Fruit fly (Drosophila melanogaster) whole organism, embryonic: ENCODE results near the gene witty.

ENCODE experiments used
- Aef1 ChIP-seq: fragments of 200-800 bp; sonication (Bioruptor generic); IDR thresholded peaks from 3 replicates; pipeline ENCODE4 v1.3.6; 2022; ENCODE audit warnings: missing biosample characterization, missing genetic modification characterization
- Atf-2 ChIP-seq: fragments of 200-800 bp; sonication (Bioruptor generic); optimal IDR thresholded peaks from 2 replicates; lab custom pipeline; 2016; ENCODE audit warnings: missing biosample characterization, missing genetic modification characterization
- CG1024 ChIP-seq: fragments of 200-800 bp; sonication (Bioruptor generic); IDR thresholded peaks from 2 replicates; pipeline ENCODE4 v1.3.6; 2022; ENCODE audit warnings: missing biosample characterization, missing genetic modification characterization
- CG10274 ChIP-seq: fragments of 200-800 bp; sonication (Bioruptor generic); optimal IDR thresholded peaks from 3 replicates; lab custom pipeline; 2017; ENCODE audit warnings: missing biosample characterization, mild to moderate bottlenecking, missing genetic modification characterization
- CG10543 ChIP-seq: fragments of 200-800 bp; sonication (Bioruptor generic); optimal IDR thresholded peaks from 3 replicates; lab custom pipeline; 2017; ENCODE audit warnings: missing biosample characterization, mild to moderate bottlenecking, missing genetic modification characterization, moderate library complexity
- CG10654 ChIP-seq: fragments of 200-800 bp; sonication (Bioruptor generic); optimal IDR thresholded peaks from 2 replicates; lab custom pipeline; 2016; ENCODE audit warnings: missing biosample characterization, missing genetic modification characterization
- CG10959 ChIP-seq: fragments of 200-800 bp; sonication (Bioruptor generic); IDR thresholded peaks from 2 replicates; pipeline ENCODE4 v1.3.6; 2022; ENCODE audit warnings: missing biosample characterization, missing genetic modification characterization
- CG11247 ChIP-seq: fragments of 200-800 bp; sonication (Bioruptor generic); IDR thresholded peaks from 2 replicates; pipeline ENCODE4 v1.3.6; 2022; ENCODE audit warnings: missing biosample characterization, missing genetic modification characterization
- CG11456 ChIP-seq: fragments of 200-800 bp; sonication (Bioruptor generic); IDR thresholded peaks from 3 replicates; pipeline ENCODE4 v1.3.6; 2022; ENCODE audit warnings: missing biosample characterization, missing genetic modification characterization
- CG11560 ChIP-seq: fragments of 200-800 bp; sonication (Bioruptor generic); IDR thresholded peaks from 3 replicates; pipeline ENCODE4 v1.3.6; 2022; ENCODE audit warnings: missing biosample characterization, missing genetic modification characterization
- CG13123 ChIP-seq: fragments of 200-800 bp; sonication (Bioruptor generic); optimal IDR thresholded peaks from 2 replicates; lab custom pipeline; 2016; ENCODE audit warnings: missing biosample characterization, missing genetic modification characterization
- CG14014 ChIP-seq: fragments of 200-800 bp; sonication (Bioruptor generic); IDR thresholded peaks from 2 replicates; pipeline ENCODE4 v1.3.6; 2022; ENCODE audit warnings: missing biosample characterization, missing genetic modification characterization
- CG16863 ChIP-seq: fragments of 200-800 bp; sonication (Bioruptor generic); optimal IDR thresholded peaks from 3 replicates; lab custom pipeline; 2016; ENCODE audit warnings: missing biosample characterization, missing genetic modification characterization
- CG18476 ChIP-seq: fragments of 200-800 bp; sonication (Bioruptor generic); optimal IDR thresholded peaks from 2 replicates; lab custom pipeline; 2016; ENCODE audit warnings: missing biosample characterization, mild to moderate bottlenecking, missing genetic modification characterization
- CG2712 ChIP-seq: fragments of 200-800 bp; optimal IDR thresholded peaks from 3 replicates; lab custom pipeline; 2019; ENCODE audit warnings: missing biosample characterization, mild to moderate bottlenecking, missing genetic modification characterization, moderate library complexity
- CG34422 ChIP-seq: fragments of 200-800 bp; sonication (Bioruptor generic); IDR thresholded peaks from 3 replicates; pipeline ENCODE4 v1.3.6; 2022; ENCODE audit warnings: missing biosample characterization, missing genetic modification characterization
- CG3847 ChIP-seq: fragments of 200-800 bp; sonication (Bioruptor generic); IDR thresholded peaks from 2 replicates; pipeline ENCODE4 v1.3.6; 2022; ENCODE audit warnings: missing biosample characterization, missing genetic modification characterization
- CG3995 ChIP-seq: fragments of 200-800 bp; sonication (Bioruptor generic); optimal IDR thresholded peaks from 3 replicates; lab custom pipeline; 2016; ENCODE audit warnings: missing biosample characterization, missing genetic modification characterization
- CG6689 ChIP-seq: fragments of 200-800 bp; sonication (Bioruptor generic); IDR thresholded peaks from 2 replicates; pipeline ENCODE4 v1.3.6; 2022; ENCODE audit warnings: missing biosample characterization, missing genetic modification characterization
- CG6765 ChIP-seq: fragments of 200-800 bp; sonication (Bioruptor generic); optimal IDR thresholded peaks from 3 replicates; lab custom pipeline; 2017; ENCODE audit warnings: missing biosample characterization, mild to moderate bottlenecking, missing genetic modification characterization
- CG8944 ChIP-seq: fragments of 200-800 bp; sonication (Bioruptor generic); optimal IDR thresholded peaks from 3 replicates; lab custom pipeline; 2016; ENCODE audit warnings: missing biosample characterization, missing genetic modification characterization
- Dll ChIP-seq: fragments of 200-800 bp; sonication (Bioruptor generic); IDR thresholded peaks from 4 replicates; pipeline ENCODE4 v1.3.6; 2022; ENCODE audit warnings: missing biosample characterization, missing genetic modification characterization; ENCODE audit not compliant: partially characterized antibody
- E2f2 ChIP-seq: fragments of 200-800 bp; sonication (Bioruptor generic); IDR thresholded peaks from 2 replicates; pipeline ENCODE4 v1.3.6; 2022; ENCODE audit warnings: missing biosample characterization, missing genetic modification characterization
- Ets97D ChIP-seq: fragments of 200-800 bp; sonication (Bioruptor generic); optimal IDR thresholded peaks from 3 replicates; lab custom pipeline; 2016; ENCODE audit warnings: missing biosample characterization, missing genetic modification characterization
- HmgZ ChIP-seq: fragments of 200-800 bp; sonication (Bioruptor generic); optimal IDR thresholded peaks from 2 replicates; lab custom pipeline; 2018; ENCODE audit warnings: missing biosample characterization, mild to moderate bottlenecking, missing genetic modification characterization
- Max ChIP-seq: fragments of 200-800 bp; sonication (Bioruptor generic); optimal IDR thresholded peaks from 2 replicates; lab custom pipeline; 2016; ENCODE audit warnings: missing biosample characterization, mild to moderate bottlenecking, missing genetic modification characterization
- Ravus ChIP-seq: fragments of 200-800 bp; sonication (Bioruptor generic); IDR thresholded peaks from 2 replicates; pipeline ENCODE4 v1.3.6; 2022; ENCODE audit warnings: missing biosample characterization, missing genetic modification characterization
- Sry-β ChIP-seq: fragments of 200-800 bp; sonication (Bioruptor generic); optimal IDR thresholded peaks from 2 replicates; lab custom pipeline; 2018; ENCODE audit warnings: missing biosample characterization, mild to moderate bottlenecking, missing genetic modification characterization, moderate library complexity
- Stat92E ChIP-seq, 3 experiments: fragments of >200 bp in 2 of 3; fragments of 200-800 bp in 1 of 3; sonication (Bioruptor generic) in 1 of 3; optimal IDR thresholded peaks; 2 replicates each; lab custom pipeline; 2017 to 2019; ENCODE audit warnings: missing biosample characterization in 3 of 3, missing genetic modification characterization in 3 of 3, mild to moderate bottlenecking in 1 of 3, moderate library complexity in 1 of 3
- abd-A ChIP-seq: fragments of 200-800 bp; sonication (Bioruptor generic); optimal IDR thresholded peaks from 3 replicates; lab custom pipeline; 2019; ENCODE audit warnings: missing biosample characterization, mild to moderate bottlenecking, missing genetic modification characterization, moderate library complexity
- aop ChIP-seq: fragments of 200-800 bp; sonication (Bioruptor generic); IDR thresholded peaks from 2 replicates; pipeline ENCODE4 v1.3.6; 2022; ENCODE audit warnings: missing biosample characterization, missing genetic modification characterization
- bbx ChIP-seq: fragments of 200-800 bp; sonication (Bioruptor generic); IDR thresholded peaks from 2 replicates; pipeline ENCODE4 v1.3.6; 2022; ENCODE audit warnings: missing biosample characterization, missing genetic modification characterization; ENCODE audit not compliant: partially characterized antibody
- ci ChIP-seq: fragments of 200-800 bp; sonication (Bioruptor generic); IDR thresholded peaks from 3 replicates; pipeline ENCODE4 v1.3.6; 2022; ENCODE audit warnings: missing biosample characterization, missing genetic modification characterization
- crol ChIP-seq: fragments of 200-800 bp; sonication (Bioruptor generic); IDR thresholded peaks from 2 replicates; pipeline ENCODE4 v1.3.6; 2022; ENCODE audit warnings: missing biosample characterization, missing genetic modification characterization
- cwo ChIP-seq: fragments of 200-800 bp; sonication (Bioruptor generic); optimal IDR thresholded peaks from 3 replicates; lab custom pipeline; 2017; ENCODE audit warnings: missing biosample characterization, missing genetic modification characterization, mild to moderate bottlenecking, moderate library complexity, missing genetic modification reagents
- disco-r ChIP-seq: fragments of 200-800 bp; sonication (Bioruptor generic); optimal IDR thresholded peaks from 2 replicates; lab custom pipeline; 2016; ENCODE audit warnings: missing biosample characterization, missing genetic modification characterization
- exex ChIP-seq: fragments of 200-800 bp; sonication (Bioruptor generic); optimal IDR thresholded peaks from 4 replicates; lab custom pipeline; 2018; ENCODE audit warnings: missing biosample characterization, mild to moderate bottlenecking, missing genetic modification characterization, moderate library complexity
- ftz-f1 ChIP-seq: fragments of 200-800 bp; sonication (Bioruptor generic); optimal IDR thresholded peaks from 2 replicates; lab custom pipeline; 2016; ENCODE audit warnings: missing biosample characterization, missing genetic modification characterization
- gfzf ChIP-seq: fragments of 200-800 bp; sonication (Bioruptor generic); optimal IDR thresholded peaks from 2 replicates; lab custom pipeline; 2016; ENCODE audit warnings: missing biosample characterization, mild to moderate bottlenecking, missing genetic modification characterization, moderate library complexity
- gro ChIP-seq: fragments of 200-800 bp; sonication (Bioruptor generic); optimal IDR thresholded peaks from 2 replicates; lab custom pipeline; 2016; ENCODE audit warnings: missing biosample characterization, missing genetic modification characterization
- hth ChIP-seq: fragments of >200 bp; optimal IDR thresholded peaks from 2 replicates; lab custom pipeline; 2017; ENCODE audit warnings: inconsistent platforms
- nom ChIP-seq: fragments of 200-800 bp; sonication (Bioruptor generic); optimal IDR thresholded peaks from 2 replicates; lab custom pipeline; 2017; ENCODE audit warnings: missing biosample characterization, missing genetic modification characterization, mild to moderate bottlenecking, moderate library complexity, missing genetic modification reagents
- org-1 ChIP-seq: fragments of 200-800 bp; sonication (Bioruptor generic); optimal IDR thresholded peaks from 2 replicates; lab custom pipeline; 2017; ENCODE audit warnings: missing biosample characterization, missing genetic modification characterization
- psq ChIP-seq: fragments of 200-800 bp; sonication (Bioruptor generic); optimal IDR thresholded peaks from 2 replicates; lab custom pipeline; 2017; ENCODE audit warnings: missing biosample characterization, missing genetic modification characterization
- run ChIP-seq: fragments of 200-800 bp; sonication (Bioruptor generic); optimal IDR thresholded peaks from 3 replicates; lab custom pipeline; 2018; ENCODE audit warnings: missing biosample characterization, mild to moderate bottlenecking, missing genetic modification characterization
- sqz ChIP-seq: fragments of 200-800 bp; sonication (Bioruptor generic); optimal IDR thresholded peaks from 3 replicates; lab custom pipeline; 2018; ENCODE audit warnings: missing biosample characterization, mild to moderate bottlenecking, missing genetic modification characterization
- sr ChIP-seq: fragments of 200-800 bp; sonication (Bioruptor generic); IDR thresholded peaks from 3 replicates; pipeline ENCODE4 v1.3.6; 2022; ENCODE audit warnings: missing biosample characterization, missing genetic modification characterization
- tna ChIP-seq: fragments of 200-800 bp; sonication (Bioruptor generic); IDR thresholded peaks from 2 replicates; pipeline ENCODE4 v1.3.6; 2022; ENCODE audit warnings: missing biosample characterization, missing genetic modification characterization; ENCODE audit not compliant: partially characterized antibody
- vnd ChIP-seq: fragments of 200-800 bp; sonication (Bioruptor generic); IDR thresholded peaks from 3 replicates; pipeline ENCODE4 v1.3.6; 2022; ENCODE audit warnings: missing biosample characterization, missing genetic modification characterization; ENCODE audit not compliant: partially characterized antibody
- yki ChIP-seq: fragments of >200 bp; optimal IDR thresholded peaks from 3 replicates; lab custom pipeline; 2018

witty gene

dm6 chr2L:8319858-8320525, 18.1 kb upstream of the witty start, which contains the start of the genes mtsh and strat (continued):
- TF ChIP-seq crol (GFP tag; lab: Robert Waterston, UW): no peak
- no peak for TF ChIP-seq ftz-f1
- TF ChIP-seq disco-r: peak; percentile 29
- no peak for TF ChIP-seq psq
- TF ChIP-seq hth: no peak
- peak; percentile 81 for TF ChIP-seq CG6765
- TF ChIP-seq CG34422 (GFP tag; lab: Robert Waterston, UW): no peak; the same call in 2 of the 3 replicates
- peak; percentile 50; the same call in 2 of the 3 replicates for TF ChIP-seq vnd (GFP tag; lab: Robert Waterston, UW)
- TF ChIP-seq CG10654 (GFP tag; lab: Kevin White, UChicago): peak; percentile 40
- no peak for TF ChIP-seq yki (lab: Kevin White, UChicago)
- TF ChIP-seq CG6689: no peak
- TF ChIP-seq bbx: peak; percentile 75
- TF ChIP-seq HmgZ (tag; lab: Kevin White, UChicago): peak; percentile 60
- peak; percentile 8 for TF ChIP-seq org-1 (GFP tag; lab: Kevin White, UChicago)
- TF ChIP-seq ci (GFP tag; lab: Robert Waterston, UW): peak; percentile 89
- TF ChIP-seq tna (GFP tag; lab: Robert Waterston, UW): peak; percentile 7; the same call in 1 of the 2 replicates
- peak; percentile 83 for TF ChIP-seq gro
- no peak for TF ChIP-seq CG11560 (tag; lab: Robert Waterston, UW)
- no peak for TF ChIP-seq Sry-β
- no peak for TF ChIP-seq Ravus (GFP tag; lab: Robert Waterston, UW)
- no peak for TF ChIP-seq CG11247
- TF ChIP-seq CG1024 (GFP tag; lab: Robert Waterston, UW): no peak
- peak; percentile 55 for TF ChIP-seq sqz
- peak; percentile 98 for TF ChIP-seq Ets97D (GFP tag; lab: Kevin White, UChicago)
- TF ChIP-seq exex (tag; lab: Kevin White, UChicago): peak; percentile 44
- no peak for TF ChIP-seq CG8944
- TF ChIP-seq CG3847 (GFP tag; lab: Robert Waterston, UW): peak; percentile 60; the same call in 1 of the 2 replicates
- no peak for TF ChIP-seq run (tag; lab: Kevin White, UChicago)
- TF ChIP-seq Atf-2: peak; percentile 52
- TF ChIP-seq cwo (GFP tag; lab: Kevin White, UChicago): no peak
- peak; percentile 70 for TF ChIP-seq CG2712 (tag; lab: Kevin White, UChicago)
- peak; percentile 59; the same call in 2 of the 3 replicates for TF ChIP-seq CG11456 (GFP tag; lab: Robert Waterston, UW)
- TF ChIP-seq CG14014 (GFP tag; lab: Robert Waterston, UW): peak; percentile 9; the same call in 1 of the 2 replicates
- no peak for TF ChIP-seq aop
- TF ChIP-seq CG10959 (GFP tag; lab: Robert Waterston, UW): no peak
- TF ChIP-seq nom (GFP tag; lab: Kevin White, UChicago): peak; percentile 45
- TF ChIP-seq Stat92E (GFP tag; optimal IDR thresholded peaks at IDR 0.05; lab: Kevin White, UChicago): no peak
- peak; percentile 50 for TF ChIP-seq gfzf (GFP tag; lab: Kevin White, UChicago)
- peak; percentile 13 for TF ChIP-seq CG16863 (GFP tag; lab: Kevin White, UChicago)
- TF ChIP-seq CG3995 (GFP tag; lab: Kevin White, UChicago): peak; percentile 26
- no peak for TF ChIP-seq CG18476
- peak; percentile 64; the same call in 2 of the 4 replicates for TF ChIP-seq Dll (GFP tag; lab: Robert Waterston, UW)
- TF ChIP-seq Aef1: no peak
- peak; percentile 27 for TF ChIP-seq CG10274 (GFP tag; lab: Kevin White, UChicago)
- peak; percentile 47; the same call in 1 of the 3 replicates for TF ChIP-seq sr
- TF ChIP-seq Max: peak; percentile 35
- TF ChIP-seq E2f2 (GFP tag; lab: Robert Waterston, UW): peak; percentile 96
- TF ChIP-seq abd-A (tag; lab: Kevin White, UChicago): no peak
- peak; percentile 2 for TF ChIP-seq CG10543 (GFP tag; lab: Kevin White, UChicago)
- no peak for TF ChIP-seq CG13123 (GFP tag; lab: Kevin White, UChicago)
